Worm (Caenorhabditis elegans) whole organism, L2 larva: ENCODE data around the gene pqn-68.

ENCODE experiments used
- ZK546.5 ChIP-seq: sonication (generic microtip); optimal IDR thresholded peaks from 2 replicates; lab custom pipeline; 2017; ENCODE audit warnings: missing biosample characterization, missing genetic modification characterization
- aly-2 ChIP-seq: fragments of 150-350 bp; optimal IDR thresholded peaks from 2 replicates; lab custom pipeline; 2014; ENCODE audit warnings: missing biosample characterization, missing genetic modification characterization
- fos-1 ChIP-seq: fragments of 150-350 bp; optimal IDR thresholded peaks from 2 replicates; lab custom pipeline; 2014; ENCODE audit warnings: missing biosample characterization, missing genetic modification characterization
- mab-5 ChIP-seq: fragments of 150-350 bp; optimal IDR thresholded peaks from 2 replicates; lab custom pipeline; 2014; ENCODE audit warnings: missing biosample characterization, missing genetic modification characterization
- mbf-1 ChIP-seq: sonication (generic microtip); optimal IDR thresholded peaks from 2 replicates; lab custom pipeline; 2017; ENCODE audit warnings: missing biosample characterization, missing genetic modification characterization
- nhr-237 ChIP-seq: fragments of 150-350 bp; optimal IDR thresholded peaks from 2 replicates; lab custom pipeline; 2014; ENCODE audit warnings: missing biosample characterization, missing genetic modification characterization
- ztf-11 ChIP-seq: sonication (generic microtip); optimal IDR thresholded peaks from 2 replicates; lab custom pipeline; 2017; ENCODE audit warnings: missing biosample characterization, missing genetic modification characterization

DNA sequence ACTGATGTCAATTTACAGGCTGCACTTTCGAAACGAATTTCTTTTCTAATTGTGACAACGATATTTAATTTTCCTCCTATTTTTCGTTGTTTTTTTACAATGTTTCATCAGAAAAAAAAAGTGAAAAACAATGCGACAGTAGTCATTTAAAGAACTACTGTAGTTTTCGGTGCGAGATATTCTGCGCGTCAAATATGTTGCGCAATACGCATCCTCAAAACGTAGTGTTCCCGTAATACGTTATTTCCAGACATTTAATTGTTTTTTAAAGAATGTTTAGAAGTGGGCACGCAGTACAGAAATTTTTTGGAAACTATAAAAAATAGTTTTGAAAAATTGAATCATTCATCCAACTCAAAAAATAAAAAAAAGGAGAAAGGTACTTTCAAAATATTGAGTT is 21.6 kb downstream of the pqn-68 start:
- no peak for TF ChIP-seq mab-5 (tag; lab: Kevin White, UChicago)
- no peak for TF ChIP-seq ztf-11 (tag; lab: Kevin White, UChicago)
- TF ChIP-seq ZK546.5, result no peak
- TF ChIP-seq fos-1 (tag; lab: Kevin White, UChicago), result no peak
- no peak for TF ChIP-seq nhr-237 (tag; lab: Kevin White, UChicago)
- TF ChIP-seq aly-2 (tag; lab: Kevin White, UChicago), result no peak
- TF ChIP-seq mbf-1 (tag; lab: Kevin White, UChicago), result no peak
